Worm (Caenorhabditis elegans) whole organism, mixed stage, embryonic: ENCODE results near the gene ZC262.4.

ENCODE experiments used
- M03D4.4 ChIP-seq: sonication (generic microtip); optimal IDR thresholded peaks from 2 replicates; lab custom pipeline; 2017; ENCODE audit warnings: mild to moderate bottlenecking, missing genetic modification characterization, missing compliant biosample characterization
- bed-3 ChIP-seq: fragments of 200-800 bp; sonication (Bioruptor generic); optimal IDR thresholded peaks from 3 replicates; lab custom pipeline; 2018; ENCODE audit warnings: mild to moderate bottlenecking, missing genetic modification characterization, moderate library complexity, missing compliant biosample characterization
- ceh-39 ChIP-seq: fragments of 150-350 bp; optimal IDR thresholded peaks from 2 replicates; lab custom pipeline; 2014; ENCODE audit warnings: missing biosample characterization, missing genetic modification characterization
- flh-1 ChIP-seq: fragments of 200-800 bp; sonication (Bioruptor generic); optimal IDR thresholded peaks from 2 replicates; lab custom pipeline; 2018; ENCODE audit warnings: mild to moderate bottlenecking, missing genetic modification characterization, moderate library complexity, missing compliant biosample characterization
- lin-13 ChIP-seq: fragments of 150-350 bp; optimal IDR thresholded peaks from 2 replicates; lab custom pipeline; 2014; ENCODE audit warnings: missing biosample characterization, missing genetic modification characterization
- mep-1 ChIP-seq: fragments of 150-350 bp; optimal IDR thresholded peaks from 2 replicates; lab custom pipeline; 2017; ENCODE audit warnings: missing biosample characterization, missing genetic modification reagents, missing genetic modification characterization, inconsistent platforms
- nhr-12 ChIP-seq: fragments of 150-350 bp; optimal IDR thresholded peaks from 2 replicates; lab custom pipeline; 2014; ENCODE audit warnings: missing biosample characterization, missing genetic modification characterization
- nhr-237 ChIP-seq: fragments of 150-350 bp; optimal IDR thresholded peaks from 2 replicates; lab custom pipeline; 2014; ENCODE audit warnings: missing biosample characterization, missing genetic modification characterization
- nhr-76 ChIP-seq: sonication (generic microtip); optimal IDR thresholded peaks from 2 replicates; lab custom pipeline; 2017; ENCODE audit warnings: missing biosample characterization, missing genetic modification characterization
- pha-4 ChIP-seq: fragments of 150-350 bp; optimal IDR thresholded peaks from 2 replicates; lab custom pipeline; 2018; ENCODE audit warnings: missing biosample characterization, missing genetic modification reagents, missing genetic modification characterization
- unc-39 ChIP-seq: fragments of 150-350 bp; optimal IDR thresholded peaks from 2 replicates; lab custom pipeline; 2014; ENCODE audit warnings: missing biosample characterization, missing genetic modification characterization
- ztf-11 ChIP-seq: fragments of 150-350 bp; optimal IDR thresholded peaks from 2 replicates; lab custom pipeline; 2014; ENCODE audit warnings: missing biosample characterization, missing genetic modification characterization

- TF ChIP-seq M03D4.4 (tag; lab: Kevin White, UChicago) (no peak), unc-39 (tag; lab: Kevin White, UChicago) (no peak), nhr-12 (tag; lab: Kevin White, UChicago) (no peak), lin-13 (tag; lab: Kevin White, UChicago) (no peak), pha-4 (no peak), flh-1 (no peak), ceh-39 (no peak), ztf-11 (tag; lab: Kevin White, UChicago) (no peak), nhr-237 (tag; lab: Kevin White, UChicago) (no peak), bed-3 (GFP tag; lab: Kevin White, UChicago) (no peak), nhr-76 (no peak), mep-1 (no peak)
Observed at ce11 chrIII:8312393-8312792, 21.9 kb downstream of the ZC262.4 start, which contains the start of gene F10E9.2.
